Fruit fly (Drosophila melanogaster) whole organism, embryonic: Measurements from ENCODE around the gene ftz.

Experiments used
- Abd-B ChIP-seq: fragments of 200-800 bp; sonication (Bioruptor generic); optimal IDR thresholded peaks from 2 replicates; lab custom pipeline; 2018; ENCODE audit warnings: missing biosample characterization, mild to moderate bottlenecking, missing genetic modification characterization, moderate library complexity
- Antp ChIP-seq: fragments of 200-800 bp; sonication (Bioruptor generic); optimal IDR thresholded peaks from 3 replicates; lab custom pipeline; 2016; ENCODE audit warnings: missing biosample characterization, missing genetic modification characterization
- Atf6 ChIP-seq: fragments of 200-800 bp; sonication (Bioruptor generic); IDR thresholded peaks from 2 replicates; pipeline ENCODE4 v1.3.6; 2022; ENCODE audit warnings: missing biosample characterization, missing genetic modification characterization
- CG10321 ChIP-seq: fragments of 200-800 bp; sonication (Bioruptor generic); IDR thresholded peaks from 2 replicates; pipeline ENCODE4 v1.3.6; 2022; ENCODE audit warnings: missing biosample characterization, missing genetic modification characterization
- CG12299 ChIP-seq: fragments of 200-800 bp; sonication (Bioruptor generic); optimal IDR thresholded peaks from 2 replicates; lab custom pipeline; 2018; ENCODE audit warnings: missing biosample characterization, mild to moderate bottlenecking, missing genetic modification characterization
- CG12659 ChIP-seq: fragments of 200-800 bp; sonication (Bioruptor generic); optimal IDR thresholded peaks from 3 replicates; lab custom pipeline; 2017; ENCODE audit warnings: mild to moderate bottlenecking, missing biosample characterization, missing genetic modification reagents, missing genetic modification characterization
- CG13287 ChIP-seq: fragments of 200-800 bp; sonication (Bioruptor generic); IDR thresholded peaks from 2 replicates; pipeline ENCODE4 v1.3.6; 2022; ENCODE audit warnings: missing biosample characterization, missing genetic modification characterization; ENCODE audit not compliant: partially characterized antibody
- CG13296 ChIP-seq: fragments of 200-800 bp; sonication (Bioruptor generic); optimal IDR thresholded peaks from 3 replicates; lab custom pipeline; 2018; ENCODE audit warnings: missing biosample characterization, mild to moderate bottlenecking, missing genetic modification characterization
- CG17568 ChIP-seq: fragments of 200-800 bp; sonication (Bioruptor generic); optimal IDR thresholded peaks from 2 replicates; lab custom pipeline; 2018; ENCODE audit warnings: missing biosample characterization, mild to moderate bottlenecking, missing genetic modification characterization, moderate library complexity
- CG1832 ChIP-seq: fragments of 200-800 bp; sonication (Bioruptor generic); optimal IDR thresholded peaks from 2 replicates; lab custom pipeline; 2017; ENCODE audit warnings: missing biosample characterization, mild to moderate bottlenecking, missing genetic modification characterization, inconsistent platforms
- CG18476 ChIP-seq: fragments of 200-800 bp; sonication (Bioruptor generic); optimal IDR thresholded peaks from 2 replicates; lab custom pipeline; 2016; ENCODE audit warnings: missing biosample characterization, mild to moderate bottlenecking, missing genetic modification characterization
- CG2116 ChIP-seq: fragments of 200-800 bp; sonication (Bioruptor generic); optimal IDR thresholded peaks from 3 replicates; lab custom pipeline; 2018; ENCODE audit warnings: missing biosample characterization, mild to moderate bottlenecking, missing genetic modification characterization
- CG32767 ChIP-seq: fragments of 200-800 bp; sonication (Bioruptor generic); IDR thresholded peaks from 2 replicates; pipeline ENCODE4 v1.3.6; 2022; ENCODE audit warnings: missing biosample characterization, missing genetic modification characterization
- CG34224 ChIP-seq: fragments of 200-800 bp; sonication (Bioruptor generic); IDR thresholded peaks from 3 replicates; pipeline ENCODE4 v1.3.6; 2022; ENCODE audit warnings: missing biosample characterization, missing genetic modification characterization; ENCODE audit not compliant: partially characterized antibody
- CG34376 ChIP-seq: fragments of 200-800 bp; sonication (Bioruptor generic); optimal IDR thresholded peaks from 2 replicates; lab custom pipeline; 2018; ENCODE audit warnings: missing biosample characterization, mild to moderate bottlenecking, missing genetic modification characterization
- CG6854 ChIP-seq: fragments of 200-800 bp; sonication (Bioruptor generic); optimal IDR thresholded peaks from 3 replicates; lab custom pipeline; 2017; ENCODE audit warnings: missing biosample characterization, mild to moderate bottlenecking, missing genetic modification characterization
- CG8478 ChIP-seq: fragments of >200 bp; optimal IDR thresholded peaks from 2 replicates; lab custom pipeline; 2018
- Chrac-16 ChIP-seq: fragments of 200-800 bp; sonication (Bioruptor generic); optimal IDR thresholded peaks from 3 replicates; lab custom pipeline; 2016; ENCODE audit warnings: missing biosample characterization, missing genetic modification characterization
- CoRest ChIP-seq: fragments of 200-800 bp; sonication (Bioruptor generic); optimal IDR thresholded peaks from 3 replicates; lab custom pipeline; 2018; ENCODE audit warnings: missing biosample characterization, mild to moderate bottlenecking, missing genetic modification characterization, moderate library complexity
- D ChIP-seq, 2 experiments: fragments of 200-800 bp in 1 of 2; fragments of >200 bp in 1 of 2; sonication (Bioruptor generic) in 1 of 2; optimal IDR thresholded peaks; 2 replicates in 1 of 2; 3 replicates in 1 of 2; lab custom pipeline; 2017; ENCODE audit warnings: mild to moderate bottlenecking in 1 of 2, missing biosample characterization in 1 of 2, missing genetic modification characterization in 1 of 2, missing genetic modification reagents in 1 of 2
- Elba2 ChIP-seq: fragments of 200-800 bp; sonication (Bioruptor generic); optimal IDR thresholded peaks from 3 replicates; lab custom pipeline; 2016; ENCODE audit warnings: missing biosample characterization, missing genetic modification characterization
- HLHmδ ChIP-seq: fragments of 200-800 bp; sonication (Bioruptor generic); optimal IDR thresholded peaks from 2 replicates; lab custom pipeline; 2018; ENCODE audit warnings: missing biosample characterization, mild to moderate bottlenecking, missing genetic modification characterization, moderate library complexity
- Meics ChIP-seq: fragments of 200-800 bp; sonication (Bioruptor generic); optimal IDR thresholded peaks from 2 replicates; lab custom pipeline; 2017; ENCODE audit warnings: missing biosample characterization, mild to moderate bottlenecking, missing genetic modification characterization
- Neu2 ChIP-seq: fragments of 200-800 bp; sonication (Bioruptor generic); optimal IDR thresholded peaks from 3 replicates; lab custom pipeline; 2016; ENCODE audit warnings: missing biosample characterization, missing genetic modification characterization, borderline replicate concordance
- Nf-YA ChIP-seq: fragments of 200-800 bp; sonication (Bioruptor generic); IDR thresholded peaks from 2 replicates; pipeline ENCODE4 v1.3.6; 2022; ENCODE audit warnings: missing biosample characterization, missing genetic modification characterization
- Nf-YB ChIP-seq: fragments of 200-800 bp; sonication (Bioruptor generic); optimal IDR thresholded peaks from 3 replicates; lab custom pipeline; 2019; ENCODE audit warnings: missing biosample characterization, mild to moderate bottlenecking, missing genetic modification characterization, moderate library complexity
- Nf-YC ChIP-seq: fragments of 200-800 bp; optimal IDR thresholded peaks from 3 replicates; lab custom pipeline; 2019; ENCODE audit warnings: missing biosample characterization, mild to moderate bottlenecking, missing genetic modification characterization, moderate library complexity
- Trl ChIP-seq, 3 experiments: fragments of >200 bp in 2 of 3; fragments of 200-800 bp in 1 of 3; sonication (Bioruptor generic) in 1 of 3; optimal IDR thresholded peaks; 2 replicates in 1 of 3; 3 replicates in 2 of 3; lab custom pipeline; 2016 to 2017; ENCODE audit warnings: missing biosample characterization in 1 of 3, missing genetic modification characterization in 1 of 3
- YL-1 ChIP-seq: fragments of 200-800 bp; sonication (Bioruptor generic); optimal IDR thresholded peaks from 3 replicates; lab custom pipeline; 2017; ENCODE audit warnings: missing biosample characterization, mild to moderate bottlenecking, missing genetic modification characterization
- abd-A ChIP-seq: fragments of 200-800 bp; sonication (Bioruptor generic); optimal IDR thresholded peaks from 3 replicates; lab custom pipeline; 2019; ENCODE audit warnings: missing biosample characterization, mild to moderate bottlenecking, missing genetic modification characterization, moderate library complexity
- cad ChIP-seq: fragments of >200 bp; optimal IDR thresholded peaks from 2 replicates; lab custom pipeline; 2017; ENCODE audit warnings: missing biosample characterization, missing genetic modification characterization
- cato ChIP-seq: fragments of 200-800 bp; sonication (Bioruptor generic); optimal IDR thresholded peaks from 2 replicates; lab custom pipeline; 2016; ENCODE audit warnings: missing biosample characterization, missing genetic modification characterization, borderline replicate concordance
- cg ChIP-seq: fragments of 200-800 bp; sonication (Bioruptor generic); optimal IDR thresholded peaks from 3 replicates; lab custom pipeline; 2019; ENCODE audit warnings: missing biosample characterization, mild to moderate bottlenecking, missing genetic modification characterization, moderate library complexity
- chinmo ChIP-seq: fragments of 200-800 bp; sonication (Bioruptor generic); IDR thresholded peaks from 4 replicates; pipeline ENCODE4 v1.3.6; 2022; ENCODE audit warnings: missing biosample characterization, missing genetic modification characterization; ENCODE audit not compliant: partially characterized antibody
- chm ChIP-seq: fragments of 200-800 bp; sonication (Bioruptor generic); IDR thresholded peaks from 2 replicates; pipeline ENCODE4 v1.3.6; 2022; ENCODE audit warnings: missing biosample characterization, missing genetic modification characterization
- crol ChIP-seq: fragments of 200-800 bp; sonication (Bioruptor generic); IDR thresholded peaks from 2 replicates; pipeline ENCODE4 v1.3.6; 2022; ENCODE audit warnings: missing biosample characterization, missing genetic modification characterization
- cwo ChIP-seq: fragments of 200-800 bp; sonication (Bioruptor generic); optimal IDR thresholded peaks from 3 replicates; lab custom pipeline; 2017; ENCODE audit warnings: missing biosample characterization, missing genetic modification characterization, mild to moderate bottlenecking, moderate library complexity, missing genetic modification reagents
- ewg ChIP-seq: fragments of 200-800 bp; sonication (Bioruptor generic); optimal IDR thresholded peaks from 3 replicates; lab custom pipeline; 2017; ENCODE audit warnings: mild to moderate bottlenecking, missing biosample characterization, missing genetic modification reagents, missing genetic modification characterization
- hth ChIP-seq: fragments of >200 bp; optimal IDR thresholded peaks from 2 replicates; lab custom pipeline; 2017; ENCODE audit warnings: inconsistent platforms
- jumu ChIP-seq: fragments of 200-800 bp; sonication (Bioruptor generic); optimal IDR thresholded peaks from 3 replicates; lab custom pipeline; 2016; ENCODE audit warnings: missing biosample characterization, missing genetic modification characterization
- peb ChIP-seq: fragments of 200-800 bp; sonication (Bioruptor generic); IDR thresholded peaks from 2 replicates; pipeline ENCODE4 v1.3.6; 2022; ENCODE audit warnings: missing biosample characterization, missing genetic modification characterization
- prd ChIP-seq, 3 experiments: fragments of >200 bp in 2 of 3; fragments of 200-800 bp in 1 of 3; sonication (Bioruptor generic) in 1 of 3; optimal IDR thresholded peaks in 2 of 3; IDR thresholded peaks in 1 of 3; 2 replicates in 2 of 3; 3 replicates in 1 of 3; pipeline versions ENCODE4 v1.3.6 to Lab custom; 2017 to 2022; ENCODE audit warnings: missing biosample characterization in 1 of 3, missing genetic modification characterization in 1 of 3
- sens ChIP-seq: fragments of 200-800 bp; sonication (Bioruptor generic); peaks from one replicate; lab custom pipeline; 2016; ENCODE audit warnings: missing biosample characterization, missing genetic modification characterization
- seq ChIP-seq: fragments of 200-800 bp; sonication (Bioruptor generic); IDR thresholded peaks from 2 replicates; pipeline ENCODE4 v1.3.6; 2022; ENCODE audit warnings: missing biosample characterization, missing genetic modification characterization
- slp2 ChIP-seq: fragments of 200-800 bp; sonication (Bioruptor generic); optimal IDR thresholded peaks from 2 replicates; lab custom pipeline; 2016; ENCODE audit warnings: missing biosample characterization, missing genetic modification characterization
- sug ChIP-seq: fragments of 200-800 bp; optimal IDR thresholded peaks from 2 replicates; lab custom pipeline; 2019; ENCODE audit warnings: missing biosample characterization, mild to moderate bottlenecking, missing genetic modification characterization, moderate library complexity
- unc-4 ChIP-seq: fragments of 200-800 bp; sonication (Bioruptor generic); IDR thresholded peaks from 2 replicates; pipeline ENCODE4 v1.3.6; 2022; ENCODE audit warnings: missing biosample characterization, missing genetic modification characterization; ENCODE audit not compliant: partially characterized antibody
- vfl ChIP-seq: fragments of 200-800 bp; sonication (Bioruptor generic); optimal IDR thresholded peaks from 2 replicates; lab custom pipeline; 2016; ENCODE audit warnings: missing biosample characterization, missing genetic modification characterization
- zf30C ChIP-seq: fragments of 200-800 bp; sonication (Bioruptor generic); optimal IDR thresholded peaks from 3 replicates; lab custom pipeline; 2018; ENCODE audit warnings: missing biosample characterization, mild to moderate bottlenecking, missing genetic modification characterization

Gene ftz

DNA sequence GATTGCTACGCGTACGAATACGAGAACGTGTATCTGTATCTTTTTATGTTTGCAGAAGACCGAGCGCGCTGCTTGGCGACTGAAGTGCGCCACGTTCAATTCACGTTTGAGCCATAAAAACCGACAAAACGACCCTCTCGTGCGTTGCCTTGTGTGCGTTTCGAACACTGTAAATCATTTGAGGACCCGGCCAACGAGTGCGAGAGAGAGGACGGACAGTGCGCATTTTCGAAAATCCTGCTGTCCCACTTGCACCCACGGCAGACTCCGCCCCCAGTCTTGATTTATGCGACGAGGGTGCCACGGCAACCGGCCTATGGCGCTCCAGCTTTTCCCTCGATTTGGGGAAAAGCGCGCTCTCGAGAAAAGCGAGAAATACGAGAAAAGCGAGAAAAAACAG, 14.3 kb upstream of the ftz start, which contains the start of gene Scr:
Gene Scr, minus strand, starts transcription at position 116 of the 400 bp plus-strand sequence.
- TF ChIP-seq CG8478 (lab: Kevin White, UChicago) (peak; percentile 71), Trl (optimal IDR thresholded peaks at IDR 0.05; lab: Kevin White, UChicago) (no peak), Trl (GFP tag; optimal IDR thresholded peaks at IDR 0.05; lab: Kevin White, UChicago) (no peak), seq (GFP tag; lab: Robert Waterston, UW) (peak; percentile 78; the same call in 1 of the 2 replicates), HLHmδ (GFP tag; lab: Kevin White, UChicago) (peak; percentile 2), cwo (GFP tag; lab: Kevin White, UChicago) (no peak), Elba2 (GFP tag; lab: Kevin White, UChicago) (no peak), chm (GFP tag; lab: Robert Waterston, UW) (peak; percentile 59; the same call in 1 of the 2 replicates), abd-A (peak; percentile 79), zf30C (peak; percentile 4), CG13287 (GFP tag; lab: Robert Waterston, UW) (peak; percentile 19; the same call in 1 of the 2 replicates), CG1832 (GFP tag; lab: Kevin White, UChicago) (peak; percentile 94), Nf-YA (peak; percentile 86), YL-1 (GFP tag; lab: Kevin White, UChicago) (no peak), CG12299 (tag; lab: Kevin White, UChicago) (no peak), CG10321 (GFP tag; lab: Robert Waterston, UW) (peak; percentile 94), prd (optimal IDR thresholded peaks at IDR 0.05; lab: Kevin White, UChicago) (no peak), prd (GFP tag; IDR thresholded peaks at IDR 0.05; lab: Robert Waterston, UW) (no peak), CoRest (peak; percentile 24), CG34224 (GFP tag; lab: Robert Waterston, UW) (peak; percentile 52; the same call in 1 of the 3 replicates), D (optimal IDR thresholded peaks at IDR 0.05; lab: Kevin White, UChicago) (peak; percentile 63), D (GFP tag; optimal IDR thresholded peaks at IDR 0.05; lab: Kevin White, UChicago) (no peak), Antp (peak; percentile 31), cg (peak; percentile 88), sens (GFP tag; lab: Kevin White, UChicago) (peak; percentile 70), unc-4 (GFP tag; lab: Robert Waterston, UW) (no peak), CG13296 (GFP tag; lab: Kevin White, UChicago) (no peak), CG17568 (GFP tag; lab: Kevin White, UChicago) (no peak), Nf-YB (GFP tag; lab: Kevin White, UChicago) (peak; percentile 97), sug (tag; lab: Kevin White, UChicago) (no peak), vfl (no peak), CG34376 (no peak), Nf-YC (tag; lab: Kevin White, UChicago) (peak; percentile 98), cad (peak; percentile 91), hth (lab: Kevin White, UChicago) (peak; percentile 83), Atf6 (no peak), CG18476 (GFP tag; lab: Kevin White, UChicago) (peak; percentile 35), jumu (GFP tag; lab: Kevin White, UChicago) (no peak), CG6854 (GFP tag; lab: Kevin White, UChicago) (no peak), ewg (GFP tag; lab: Kevin White, UChicago) (peak; percentile 89), CG2116 (GFP tag; lab: Kevin White, UChicago) (no peak), Chrac-16 (no peak), CG12659 (GFP tag; lab: Kevin White, UChicago) (no peak), Abd-B (GFP tag; lab: Kevin White, UChicago) (peak; percentile 28), crol (0 out of 2 replicates have a peak, but pooled peaks have one; percentile 17), Neu2 (GFP tag; lab: Kevin White, UChicago) (no peak), CG32767 (GFP tag; lab: Robert Waterston, UW) (peak; percentile 29; the same call in 1 of the 2 replicates), slp2 (no peak), Meics (GFP tag; lab: Kevin White, UChicago) (no peak), cato (GFP tag; lab: Kevin White, UChicago) (no peak), chinmo (peak; percentile 81; the same call in 1 of the 4 replicates), peb (no peak)
